Worm (Caenorhabditis elegans) whole organism, L1 larva: ENCODE data around the gene F58B4.2.
A peak's percentile ranks its signal among the peaks of the same experiment; 100 is the strongest.

Source experiments
- C04F5.9 ChIP-seq: sonication (generic microtip); optimal IDR thresholded peaks from 2 replicates; lab custom pipeline; 2016; ENCODE audit warnings: missing genetic modification characterization, missing compliant biosample characterization
- C34B4.2 ChIP-seq: sonication (generic microtip); optimal IDR thresholded peaks from 2 replicates; lab custom pipeline; 2017; ENCODE audit warnings: mild to moderate bottlenecking, missing genetic modification characterization, missing compliant biosample characterization
- aly-2 ChIP-seq: fragments of 150-350 bp; optimal IDR thresholded peaks from 2 replicates; lab custom pipeline; 2014; ENCODE audit warnings: missing biosample characterization, missing genetic modification characterization
- ama-1 ChIP-seq: fragments of 150-350 bp; optimal IDR thresholded peaks from 2 replicates; lab custom pipeline; 2014
- blmp-1 ChIP-seq: fragments of 150-350 bp; optimal IDR thresholded peaks from 2 replicates; lab custom pipeline; 2014; ENCODE audit warnings: missing biosample characterization, missing genetic modification characterization
- ceh-8 ChIP-seq: fragments of 200-800 bp; sonication (Bioruptor generic); optimal IDR thresholded peaks from 2 replicates; lab custom pipeline; 2018; ENCODE audit warnings: mild to moderate bottlenecking, missing genetic modification characterization, moderate library complexity, missing compliant biosample characterization
- ceh-82 ChIP-seq, 3 experiments: fragments of 150-350 bp in 1 of 3; sonication (generic microtip) in 2 of 3; optimal IDR thresholded peaks; 2 replicates each; lab custom pipeline; 2014 to 2017; ENCODE audit warnings: missing biosample characterization in 3 of 3, missing genetic modification characterization in 3 of 3
- ceh-88 ChIP-seq: fragments of 200-800 bp; sonication (Bioruptor generic); IDR thresholded peaks from 2 replicates; pipeline ENCODE4 v1.3.6; 2022; ENCODE audit warnings: missing genetic modification characterization, missing compliant biosample characterization
- ceh-90 ChIP-seq: sonication (generic microtip); optimal IDR thresholded peaks from 2 replicates; lab custom pipeline; 2016; ENCODE audit warnings: missing genetic modification characterization, missing compliant biosample characterization
- efl-1 ChIP-seq, 4 experiments: fragments of 150-350 bp; optimal IDR thresholded peaks in 3 of 4; peaks in 1 of 4; 1 replicate in 1 of 4; 2 replicates in 3 of 4; lab custom pipeline; 2014; ENCODE audit warnings: missing biosample characterization in 2 of 4, missing genetic modification characterization in 2 of 4, missing genetic modification reagents in 2 of 4
- egl-13 ChIP-seq: sonication (generic microtip); optimal IDR thresholded peaks from 2 replicates; lab custom pipeline; 2016; ENCODE audit warnings: missing genotype, missing genetic modification reagents, missing genetic modification characterization, missing compliant biosample characterization
- elt-2 ChIP-seq: sonication (generic microtip); optimal IDR thresholded peaks from 2 replicates; lab custom pipeline; 2016; ENCODE audit warnings: missing genetic modification characterization, mild to moderate bottlenecking, inconsistent platforms, missing compliant biosample characterization, missing genetic modification reagents
- elt-3 ChIP-seq, 6 experiments: fragments of 150-350 bp in 1 of 6; sonication (generic microtip); optimal IDR thresholded peaks; 2 replicates each; lab custom pipeline; 2017 to 2018; ENCODE audit warnings: missing biosample characterization in 6 of 6, missing genetic modification characterization in 6 of 6, inconsistent platforms in 1 of 6
- fkh-10 ChIP-seq: sonication (generic microtip); optimal IDR thresholded peaks from 2 replicates; lab custom pipeline; 2017; ENCODE audit warnings: missing biosample characterization, missing genetic modification reagents, missing genetic modification characterization
- fos-1 ChIP-seq: fragments of 150-350 bp; optimal IDR thresholded peaks from 2 replicates; lab custom pipeline; 2014; ENCODE audit warnings: missing biosample characterization, missing genetic modification characterization
- isw-1 ChIP-seq: fragments of 200-800 bp; sonication (Bioruptor generic); IDR thresholded peaks from 2 replicates; pipeline ENCODE4 v1.3.6; 2022; ENCODE audit warnings: missing genetic modification characterization, missing compliant biosample characterization
- lin-13 ChIP-seq: fragments of 150-350 bp; optimal IDR thresholded peaks from 2 replicates; lab custom pipeline; 2014; ENCODE audit warnings: missing biosample characterization, missing genetic modification reagents, missing genetic modification characterization
- lin-14 ChIP-seq: fragments of 200-800 bp; sonication (Bioruptor generic); optimal IDR thresholded peaks from 2 replicates; lab custom pipeline; 2018; ENCODE audit warnings: mild to moderate bottlenecking, missing genetic modification characterization, moderate library complexity, missing compliant biosample characterization
- lir-3 ChIP-seq: sonication (generic microtip); optimal IDR thresholded peaks from 2 replicates; lab custom pipeline; 2016; ENCODE audit warnings: mild to moderate bottlenecking, missing genetic modification characterization, moderate library complexity, missing compliant biosample characterization; ENCODE audit not compliant: poor library complexity
- lsy-2 ChIP-seq, 2 experiments: fragments of 150-350 bp; optimal IDR thresholded peaks; 2 replicates each; lab custom pipeline; 2014; ENCODE audit warnings: missing biosample characterization in 2 of 2, missing genetic modification characterization in 2 of 2
- mdl-1 ChIP-seq, 2 experiments: fragments of 150-350 bp; optimal IDR thresholded peaks; 2 replicates each; lab custom pipeline; 2014 to 2017; ENCODE audit warnings: missing biosample characterization in 2 of 2, missing genetic modification characterization in 2 of 2, inconsistent platforms in 1 of 2
- mef-2 ChIP-seq: fragments of 150-350 bp; optimal IDR thresholded peaks from 2 replicates; lab custom pipeline; 2014; ENCODE audit warnings: missing biosample characterization, missing genetic modification characterization
- nhr-12 ChIP-seq: sonication (generic microtip); optimal IDR thresholded peaks from 2 replicates; lab custom pipeline; 2017; ENCODE audit warnings: missing biosample characterization, missing genetic modification characterization
- nhr-19 ChIP-seq: fragments of 200-800 bp; sonication (Bioruptor generic); conservative IDR thresholded peaks from 2 replicates; pipeline ENCODE4 v1.3.6; 2022; ENCODE audit warnings: missing genetic modification characterization, missing compliant biosample characterization
- nhr-20 ChIP-seq: sonication (generic microtip); optimal IDR thresholded peaks from 2 replicates; lab custom pipeline; 2016; ENCODE audit warnings: mild to moderate bottlenecking, missing genetic modification characterization, missing compliant biosample characterization
- nhr-237 ChIP-seq: fragments of 150-350 bp; optimal IDR thresholded peaks from 2 replicates; lab custom pipeline; 2014; ENCODE audit warnings: missing biosample characterization, missing genetic modification characterization
- nhr-28 ChIP-seq: fragments of 150-350 bp; optimal IDR thresholded peaks from 2 replicates; lab custom pipeline; 2014; ENCODE audit warnings: missing biosample characterization, missing genetic modification characterization
- nhr-47 ChIP-seq: sonication (generic microtip); optimal IDR thresholded peaks from 2 replicates; lab custom pipeline; 2016; ENCODE audit warnings: mild to moderate bottlenecking, missing genetic modification characterization, moderate library complexity, missing compliant biosample characterization
- nhr-71 ChIP-seq: sonication (generic microtip); optimal IDR thresholded peaks from 2 replicates; lab custom pipeline; 2016; ENCODE audit warnings: mild to moderate bottlenecking, missing genetic modification characterization, moderate library complexity, missing compliant biosample characterization
- nhr-77 ChIP-seq: fragments of 150-350 bp; optimal IDR thresholded peaks from 2 replicates; lab custom pipeline; 2014; ENCODE audit warnings: missing biosample characterization, missing genetic modification characterization
- nhr-84 ChIP-seq: sonication (generic microtip); optimal IDR thresholded peaks from 2 replicates; lab custom pipeline; 2017; ENCODE audit warnings: missing biosample characterization, missing genetic modification characterization
- nhr-85 ChIP-seq: sonication (generic microtip); peaks from one replicate; lab custom pipeline; 2016; ENCODE audit warnings: missing genetic modification characterization, inconsistent platforms, missing compliant biosample characterization
- nhr-90 ChIP-seq: sonication (generic microtip); optimal IDR thresholded peaks from 2 replicates; lab custom pipeline; 2016; ENCODE audit warnings: mild to moderate bottlenecking, missing genetic modification characterization, missing compliant biosample characterization; ENCODE audit not compliant: poor library complexity
- pag-3 ChIP-seq: sonication (generic microtip); optimal IDR thresholded peaks from 2 replicates; lab custom pipeline; 2017; ENCODE audit warnings: missing genetic modification characterization, mild to moderate bottlenecking, missing compliant biosample characterization, antibody characterized with exemption, borderline replicate concordance; ENCODE audit not compliant: insufficient read depth
- pqm-1 ChIP-seq: sonication (generic microtip); optimal IDR thresholded peaks from 3 replicates; lab custom pipeline; 2017; ENCODE audit warnings: missing biosample characterization, missing genetic modification characterization
- rnt-1 ChIP-seq: sonication (generic microtip); optimal IDR thresholded peaks from 2 replicates; lab custom pipeline; 2016; ENCODE audit warnings: mild to moderate bottlenecking, missing genetic modification characterization, moderate library complexity, missing compliant biosample characterization
- skn-1 ChIP-seq: fragments of 150-350 bp; optimal IDR thresholded peaks from 2 replicates; lab custom pipeline; 2014; ENCODE audit warnings: missing biosample characterization, missing genetic modification characterization
- snpc-4 ChIP-seq: fragments of 150-350 bp; optimal IDR thresholded peaks from 2 replicates; lab custom pipeline; 2014; ENCODE audit warnings: missing biosample characterization, missing genetic modification characterization
- sox-4 ChIP-seq: sonication (generic microtip); optimal IDR thresholded peaks from 2 replicates; lab custom pipeline; 2016; ENCODE audit warnings: missing genetic modification characterization, missing compliant biosample characterization
- sup-37 ChIP-seq: fragments of 200-800 bp; sonication (Bioruptor generic); optimal IDR thresholded peaks from 2 replicates; lab custom pipeline; 2018; ENCODE audit warnings: mild to moderate bottlenecking, missing genetic modification characterization, missing compliant biosample characterization
- swsn-7 ChIP-seq: sonication (generic microtip); optimal IDR thresholded peaks from 2 replicates; lab custom pipeline; 2016; ENCODE audit warnings: missing genetic modification characterization, missing compliant biosample characterization
- tbx-2 ChIP-seq: sonication (generic microtip); optimal IDR thresholded peaks from 2 replicates; lab custom pipeline; 2016; ENCODE audit warnings: missing genetic modification characterization, missing compliant biosample characterization
- tlp-1 ChIP-seq: fragments of 150-350 bp; optimal IDR thresholded peaks from 2 replicates; lab custom pipeline; 2014; ENCODE audit warnings: missing biosample characterization, missing genetic modification characterization
- unc-130 ChIP-seq: fragments of 150-350 bp; optimal IDR thresholded peaks from 2 replicates; lab custom pipeline; 2017; ENCODE audit warnings: missing biosample characterization, missing genetic modification characterization, inconsistent platforms
- unc-30 ChIP-seq: sonication (generic microtip); optimal IDR thresholded peaks from 2 replicates; lab custom pipeline; 2017; ENCODE audit warnings: missing biosample characterization, missing genetic modification characterization
- unc-62 ChIP-seq: fragments of 150-350 bp; optimal IDR thresholded peaks from 2 replicates; lab custom pipeline; 2014; ENCODE audit warnings: missing biosample characterization, missing genetic modification reagents, missing genetic modification characterization
- vab-15 ChIP-seq: sonication (generic microtip); optimal IDR thresholded peaks from 2 replicates; lab custom pipeline; 2017; ENCODE audit warnings: missing genotype, mild to moderate bottlenecking, missing genetic modification characterization, missing compliant biosample characterization
- xbp-1 ChIP-seq: sonication (generic microtip); optimal IDR thresholded peaks from 2 replicates; lab custom pipeline; 2016; ENCODE audit warnings: missing genetic modification characterization, missing compliant biosample characterization
- zip-4 ChIP-seq: fragments of 200-800 bp; sonication (Bioruptor generic); optimal IDR thresholded peaks from 2 replicates; lab custom pipeline; 2018; ENCODE audit warnings: mild to moderate bottlenecking, missing genetic modification characterization, moderate library complexity, missing compliant biosample characterization
- ztf-11 ChIP-seq, 2 experiments: sonication (generic microtip); optimal IDR thresholded peaks; 2 replicates each; lab custom pipeline; 2016 to 2017; ENCODE audit warnings: missing genetic modification characterization in 2 of 2, missing biosample characterization in 1 of 2, missing compliant biosample characterization in 1 of 2

The F58B4.2 gene

DNA sequence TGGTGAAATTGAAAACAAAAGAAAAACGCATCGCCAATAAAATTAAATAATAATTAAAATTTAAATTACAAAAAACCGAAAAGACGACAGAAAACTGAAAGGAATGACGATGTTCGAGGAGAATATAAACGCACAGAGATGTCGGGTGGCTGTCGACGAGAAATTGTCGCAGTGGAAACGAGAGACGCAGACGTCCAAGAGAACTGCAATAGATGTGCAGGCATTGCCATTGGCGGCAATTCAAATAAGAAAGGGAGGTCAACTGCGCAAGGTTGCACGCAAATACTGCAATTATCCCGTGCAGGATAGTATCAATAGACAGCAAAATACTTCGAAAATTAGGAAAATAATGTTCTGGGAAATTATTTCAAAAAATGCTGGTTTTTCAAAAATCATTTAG, 21.1 kb downstream of the F58B4.2 start (continued):
- TF ChIP-seq xbp-1 (peak; percentile 99), lir-3 (peak; percentile 94), lin-13 (GFP tag; lab: Kevin White, UChicago) (peak; percentile 99), swsn-7 (tag; lab: Kevin White, UChicago) (peak; percentile 99), isw-1 (GFP tag; lab: Robert Waterston, UW) (peak; percentile 96), unc-130 (tag; lab: Kevin White, UChicago) (peak; percentile 99), nhr-28 (tag; lab: Kevin White, UChicago) (peak; percentile 51), pag-3 (tag; lab: Kevin White, UChicago) (no peak), blmp-1 (tag; lab: Kevin White, UChicago) (peak; percentile 92), mef-2 (tag; lab: Kevin White, UChicago) (peak; percentile 88), nhr-20 (peak; percentile 99), ztf-11 (tag; optimal IDR thresholded peaks at IDR 0.05; lab: Kevin White, UChicago) (peak; percentile 56 to 97), sox-4 (tag; lab: Kevin White, UChicago) (peak; percentile 97), tbx-2 (tag; lab: Kevin White, UChicago) (peak; percentile 99), snpc-4 (tag; lab: Kevin White, UChicago) (peak; percentile 93), fkh-10 (GFP tag; lab: Kevin White, UChicago) (peak; percentile 96), nhr-47 (tag; lab: Kevin White, UChicago) (peak; percentile 99), vab-15 (tag; lab: Kevin White, UChicago) (peak; percentile 98), mdl-1 (tag; optimal IDR thresholded peaks at IDR 0.05; lab: Kevin White, UChicago) (peak; percentile 43 to 97), lsy-2 (tag; optimal IDR thresholded peaks at IDR 0.05; lab: Kevin White, UChicago) (peak; percentile 97), tlp-1 (no peak), nhr-90 (tag; lab: Kevin White, UChicago) (peak; percentile 99), efl-1 (optimal IDR thresholded peaks at IDR 0.05; lab: Kevin White, UChicago) (peak; percentile 100), efl-1 (GFP tag; optimal IDR thresholded peaks at IDR 0.05 in 1 of 2; lab: Kevin White, UChicago) (peak; percentile 100), nhr-71 (tag; lab: Kevin White, UChicago) (peak; percentile 100), nhr-19 (GFP tag; lab: Robert Waterston, UW) (peak; percentile 99), ceh-90 (tag; lab: Kevin White, UChicago) (peak; percentile 76), lin-14 (GFP tag; lab: Kevin White, UChicago) (peak; percentile 99), ceh-8 (GFP tag; lab: Kevin White, UChicago) (peak; percentile 98), ama-1 (lab: Kevin White, UChicago) (peak; percentile 79), sup-37 (GFP tag; lab: Kevin White, UChicago) (peak; percentile 97), skn-1 (tag; lab: Kevin White, UChicago) (peak; percentile 97), pqm-1 (tag; lab: Kevin White, UChicago) (no peak), nhr-237 (tag; lab: Kevin White, UChicago) (peak; percentile 94), ceh-82 (tag; optimal IDR thresholded peaks at IDR 0.05; lab: Kevin White, UChicago) (peak; percentile 98 to 99 (median 98)), zip-4 (GFP tag; lab: Kevin White, UChicago) (peak; percentile 94), fos-1 (peak; percentile 97), rnt-1 (tag; lab: Kevin White, UChicago) (peak; percentile 100), nhr-12 (tag; lab: Kevin White, UChicago) (peak; percentile 31), C04F5.9 (peak; percentile 96), ceh-88 (GFP tag; lab: Robert Waterston, UW) (peak; percentile 96), nhr-84 (peak; percentile 45), aly-2 (peak; percentile 92), nhr-85 (tag; lab: Kevin White, UChicago) (peak; percentile 100), unc-30 (tag; lab: Kevin White, UChicago) (peak; percentile 25), unc-62 (GFP tag; lab: Kevin White, UChicago) (peak; percentile 54), egl-13 (tag; lab: Kevin White, UChicago) (peak; percentile 98), C34B4.2 (tag; lab: Kevin White, UChicago) (peak; percentile 94), nhr-77 (tag; lab: Kevin White, UChicago) (peak; percentile 97), elt-3 (tag; optimal IDR thresholded peaks at IDR 0.05; lab: Kevin White, UChicago) (peak in 5 of 6 experiments; percentile 91 to 99 (median 98)), elt-2 (peak; percentile 97)
- TF ChIP-seq, all 84 proteins: peak for 77
